Fruit fly (Drosophila melanogaster) whole organism, embryonic: ENCODE data around the gene ric8a.

Experiments
- Aef1 ChIP-seq: fragments of 200-800 bp; sonication (Bioruptor generic); IDR thresholded peaks from 3 replicates; pipeline ENCODE4 v1.3.6; 2022; ENCODE audit warnings: missing biosample characterization, missing genetic modification characterization
- Awh ChIP-seq: fragments of 200-800 bp; sonication (Bioruptor generic); IDR thresholded peaks from 2 replicates; pipeline ENCODE4, ENCODE4 v1.3.6; 2022; ENCODE audit warnings: missing biosample characterization, missing genetic modification characterization
- Bgb ChIP-seq: fragments of 200-800 bp; sonication (Bioruptor generic); IDR thresholded peaks from 2 replicates; pipeline ENCODE4 v1.3.6; 2022; ENCODE audit warnings: missing biosample characterization, missing genetic modification characterization; ENCODE audit not compliant: partially characterized antibody
- CG10147 ChIP-seq: fragments of 200-800 bp; sonication (Bioruptor generic); optimal IDR thresholded peaks from 2 replicates; lab custom pipeline; 2019; ENCODE audit warnings: missing biosample characterization, mild to moderate bottlenecking, missing genetic modification characterization, moderate library complexity
- CG10267 ChIP-seq: fragments of 200-800 bp; sonication (Bioruptor generic); optimal IDR thresholded peaks from 2 replicates; lab custom pipeline; 2018; ENCODE audit warnings: missing biosample characterization, mild to moderate bottlenecking, missing genetic modification characterization, moderate library complexity
- CG11398 ChIP-seq: fragments of 200-800 bp; sonication (Bioruptor generic); optimal IDR thresholded peaks from 2 replicates; lab custom pipeline; 2016; ENCODE audit warnings: missing biosample characterization, missing genetic modification characterization
- CG12071 ChIP-seq: fragments of 200-800 bp; sonication (Bioruptor generic); optimal IDR thresholded peaks from 3 replicates; lab custom pipeline; 2018; ENCODE audit warnings: missing biosample characterization, mild to moderate bottlenecking, missing genetic modification characterization
- CG15696 ChIP-seq: fragments of 200-800 bp; sonication (Bioruptor generic); optimal IDR thresholded peaks from 2 replicates; lab custom pipeline; 2019; ENCODE audit warnings: missing biosample characterization, mild to moderate bottlenecking, missing genetic modification characterization, moderate library complexity
- CG16779 ChIP-seq: fragments of 200-800 bp; sonication (Bioruptor generic); IDR thresholded peaks from 2 replicates; pipeline ENCODE4 v1.3.6; 2022; ENCODE audit warnings: missing biosample characterization, missing genetic modification characterization
- CG16813 ChIP-seq: fragments of 200-800 bp; sonication (Bioruptor generic); IDR thresholded peaks from 3 replicates; pipeline ENCODE4 v1.3.6; 2022; ENCODE audit warnings: missing biosample characterization, missing genetic modification characterization; ENCODE audit not compliant: partially characterized antibody
- CG17385 ChIP-seq: fragments of 200-800 bp; sonication (Bioruptor generic); optimal IDR thresholded peaks from 3 replicates; lab custom pipeline; 2018; ENCODE audit warnings: missing biosample characterization, mild to moderate bottlenecking, missing genetic modification characterization
- CG17802 ChIP-seq: fragments of 200-800 bp; sonication (Bioruptor generic); optimal IDR thresholded peaks from 2 replicates; lab custom pipeline; 2018; ENCODE audit warnings: missing biosample characterization, mild to moderate bottlenecking, missing genetic modification characterization, moderate library complexity
- CG18011 ChIP-seq: fragments of 200-800 bp; sonication (Bioruptor generic); optimal IDR thresholded peaks from 2 replicates; lab custom pipeline; 2017; ENCODE audit warnings: missing biosample characterization, missing genetic modification characterization, mild to moderate bottlenecking, moderate library complexity, missing genotype
- CG30403 ChIP-seq: fragments of 200-800 bp; sonication (Bioruptor generic); optimal IDR thresholded peaks from 3 replicates; lab custom pipeline; 2016; ENCODE audit warnings: missing biosample characterization, missing genetic modification characterization
- CG31388 ChIP-seq: fragments of 200-800 bp; sonication (Bioruptor generic); optimal IDR thresholded peaks from 2 replicates; lab custom pipeline; 2016; ENCODE audit warnings: missing biosample characterization, missing genetic modification characterization
- CG32767 ChIP-seq: fragments of 200-800 bp; sonication (Bioruptor generic); IDR thresholded peaks from 2 replicates; pipeline ENCODE4 v1.3.6; 2022; ENCODE audit warnings: missing biosample characterization, missing genetic modification characterization
- CG3726 ChIP-seq: fragments of 200-800 bp; sonication (Bioruptor generic); IDR thresholded peaks from 3 replicates; pipeline ENCODE4, ENCODE4 v1.3.6; 2022; ENCODE audit warnings: missing biosample characterization, missing genetic modification characterization
- CG3838 ChIP-seq: fragments of 200-800 bp; sonication (Bioruptor generic); optimal IDR thresholded peaks from 3 replicates; lab custom pipeline; 2016; ENCODE audit warnings: missing biosample characterization, missing genetic modification characterization
- CG5180 ChIP-seq: fragments of 200-800 bp; sonication (Bioruptor generic); optimal IDR thresholded peaks from 3 replicates; lab custom pipeline; 2017; ENCODE audit warnings: missing biosample characterization, missing genetic modification characterization, mild to moderate bottlenecking, moderate library complexity, missing genetic modification reagents
- CG7372 ChIP-seq: fragments of 200-800 bp; sonication (Bioruptor generic); IDR thresholded peaks from 2 replicates; pipeline ENCODE4 v1.3.6; 2022; ENCODE audit warnings: missing biosample characterization, missing genetic modification characterization
- CG7745 ChIP-seq: fragments of 200-800 bp; sonication (Bioruptor generic); optimal IDR thresholded peaks from 2 replicates; lab custom pipeline; 2018; ENCODE audit warnings: missing biosample characterization, mild to moderate bottlenecking, missing genetic modification characterization, moderate library complexity
- CG9817 ChIP-seq: fragments of 200-800 bp; sonication (Bioruptor generic); optimal IDR thresholded peaks from 2 replicates; lab custom pipeline; 2018; ENCODE audit warnings: missing biosample characterization, mild to moderate bottlenecking, missing genetic modification characterization, moderate library complexity
- CkIIα-i1 ChIP-seq: fragments of 200-800 bp; sonication (Bioruptor generic); IDR thresholded peaks from 2 replicates; pipeline ENCODE4 v1.3.6; 2022; ENCODE audit warnings: missing biosample characterization, missing genetic modification characterization
- Dll ChIP-seq: fragments of 200-800 bp; sonication (Bioruptor generic); IDR thresholded peaks from 4 replicates; pipeline ENCODE4 v1.3.6; 2022; ENCODE audit warnings: missing biosample characterization, missing genetic modification characterization; ENCODE audit not compliant: partially characterized antibody
- Dp ChIP-seq: fragments of 200-800 bp; sonication (Bioruptor generic); optimal IDR thresholded peaks from 2 replicates; lab custom pipeline; 2018; ENCODE audit warnings: missing biosample characterization, mild to moderate bottlenecking, missing genetic modification characterization, moderate library complexity
- E2f2 ChIP-seq: fragments of 200-800 bp; sonication (Bioruptor generic); IDR thresholded peaks from 2 replicates; pipeline ENCODE4 v1.3.6; 2022; ENCODE audit warnings: missing biosample characterization, missing genetic modification characterization
- Fer1 ChIP-seq: fragments of 200-800 bp; sonication (Bioruptor generic); optimal IDR thresholded peaks from 2 replicates; lab custom pipeline; 2017; ENCODE audit warnings: missing biosample characterization, mild to moderate bottlenecking, missing genetic modification characterization
- MESR4 ChIP-seq: fragments of 200-800 bp; sonication (Bioruptor generic); optimal IDR thresholded peaks from 2 replicates; lab custom pipeline; 2018; ENCODE audit warnings: missing biosample characterization, mild to moderate bottlenecking, missing genetic modification characterization, moderate library complexity
- Opbp ChIP-seq: fragments of 200-800 bp; sonication (Bioruptor generic); IDR thresholded peaks from 3 replicates; pipeline ENCODE4 v1.3.6; 2022; ENCODE audit warnings: missing biosample characterization, missing genetic modification characterization; ENCODE audit not compliant: partially characterized antibody
- Rx ChIP-seq: fragments of 200-800 bp; sonication (Bioruptor generic); IDR thresholded peaks from 2 replicates; pipeline ENCODE4 v1.3.6; 2022; ENCODE audit warnings: missing biosample characterization, missing genetic modification characterization
- Scr ChIP-seq: fragments of 200-800 bp; sonication (Bioruptor generic); IDR thresholded peaks from 2 replicates; pipeline ENCODE4 v1.3.6; 2022; ENCODE audit warnings: missing biosample characterization, missing genetic modification characterization; ENCODE audit not compliant: partially characterized antibody
- Sox102F ChIP-seq: fragments of 200-800 bp; sonication (Bioruptor generic); optimal IDR thresholded peaks from 2 replicates; lab custom pipeline; 2018; ENCODE audit warnings: missing biosample characterization, mild to moderate bottlenecking, missing genetic modification characterization, moderate library complexity
- bigmax ChIP-seq: fragments of 200-800 bp; sonication (Bioruptor generic); optimal IDR thresholded peaks from 2 replicates; lab custom pipeline; 2018; ENCODE audit warnings: missing biosample characterization, mild to moderate bottlenecking, missing genetic modification characterization
- btn ChIP-seq: fragments of 200-800 bp; sonication (Bioruptor generic); optimal IDR thresholded peaks from 2 replicates; lab custom pipeline; 2016; ENCODE audit warnings: missing biosample characterization, missing genetic modification characterization
- eyg ChIP-seq: fragments of 200-800 bp; sonication (Bioruptor generic); optimal IDR thresholded peaks from 3 replicates; lab custom pipeline; 2016; ENCODE audit warnings: missing biosample characterization, missing genetic modification characterization
- fd96Cb ChIP-seq: fragments of 200-800 bp; sonication (Bioruptor generic); optimal IDR thresholded peaks from 2 replicates; lab custom pipeline; 2018; ENCODE audit warnings: missing biosample characterization, mild to moderate bottlenecking, missing genetic modification characterization, moderate library complexity
- gfzf ChIP-seq: fragments of 200-800 bp; sonication (Bioruptor generic); optimal IDR thresholded peaks from 2 replicates; lab custom pipeline; 2016; ENCODE audit warnings: missing biosample characterization, mild to moderate bottlenecking, missing genetic modification characterization, moderate library complexity
- h ChIP-seq: fragments of >200 bp; optimal IDR thresholded peaks from 2 replicates; lab custom pipeline; 2017
- inv ChIP-seq: fragments of 200-800 bp; sonication (Bioruptor generic); IDR thresholded peaks from 2 replicates; pipeline ENCODE4 v1.3.6; 2022; ENCODE audit warnings: missing biosample characterization, missing genetic modification characterization; ENCODE audit not compliant: partially characterized antibody
- knrl ChIP-seq: fragments of 200-800 bp; sonication (Bioruptor generic); IDR thresholded peaks from 3 replicates; pipeline ENCODE4 v1.3.6; 2022; ENCODE audit warnings: missing biosample characterization, missing genetic modification characterization; ENCODE audit not compliant: partially characterized antibody
- lola ChIP-seq, 3 experiments: fragments of >200 bp in 2 of 3; fragments of 200-800 bp in 1 of 3; sonication (Bioruptor generic) in 1 of 3; optimal IDR thresholded peaks; 2 replicates each; lab custom pipeline; 2017 to 2019; ENCODE audit warnings: missing biosample characterization in 3 of 3, missing genetic modification characterization in 3 of 3, mild to moderate bottlenecking in 1 of 3, moderate library complexity in 1 of 3
- nmo ChIP-seq: fragments of 200-800 bp; sonication (Bioruptor generic); optimal IDR thresholded peaks from 2 replicates; lab custom pipeline; 2018; ENCODE audit warnings: missing biosample characterization, mild to moderate bottlenecking, missing genetic modification characterization, moderate library complexity
- ro ChIP-seq: fragments of 200-800 bp; sonication (Bioruptor generic); IDR thresholded peaks from 2 replicates; pipeline ENCODE4 v1.3.6; 2022; ENCODE audit warnings: missing biosample characterization, missing genetic modification characterization
- sc ChIP-seq, 3 experiments: fragments of >200 bp in 2 of 3; fragments of 200-800 bp in 1 of 3; sonication (Bioruptor generic) in 1 of 3; optimal IDR thresholded peaks; 2 replicates in 2 of 3; 3 replicates in 1 of 3; lab custom pipeline; 2017; ENCODE audit warnings: mild to moderate bottlenecking in 1 of 3, missing biosample characterization in 1 of 3, missing genetic modification characterization in 1 of 3, missing genetic modification reagents in 1 of 3
- tll ChIP-seq, 2 experiments: fragments of 200-800 bp in 1 of 2; fragments of >200 bp in 1 of 2; sonication (Bioruptor generic) in 1 of 2; optimal IDR thresholded peaks; 2 replicates each; lab custom pipeline; 2017 to 2019; ENCODE audit warnings: missing biosample characterization in 2 of 2, missing genetic modification characterization in 2 of 2, mild to moderate bottlenecking in 1 of 2, moderate library complexity in 1 of 2
- unc-4 ChIP-seq: fragments of 200-800 bp; sonication (Bioruptor generic); IDR thresholded peaks from 2 replicates; pipeline ENCODE4 v1.3.6; 2022; ENCODE audit warnings: missing biosample characterization, missing genetic modification characterization; ENCODE audit not compliant: partially characterized antibody
- z ChIP-seq: fragments of 200-800 bp; sonication (Bioruptor generic); IDR thresholded peaks from 3 replicates; pipeline ENCODE4 v1.3.6; 2022; ENCODE audit warnings: missing biosample characterization, missing genetic modification characterization

ric8a gene

dm6 chrX:9272830-9273507 is 17.0 kb downstream of the ric8a start, which contains the start of the genes Cfp1 and Aladin (continued):
- TF ChIP-seq Dp (GFP tag; lab: Kevin White, UChicago) = peak; percentile 66
- TF ChIP-seq CG31388 (GFP tag; lab: Kevin White, UChicago) = no peak
- TF ChIP-seq CG3726 = no peak
- no peak for TF ChIP-seq CG9817
- TF ChIP-seq inv (GFP tag; lab: Robert Waterston, UW) = peak; percentile 43
- TF ChIP-seq CG5180 (GFP tag; lab: Kevin White, UChicago) = no peak
- TF ChIP-seq CG18011 = no peak
- no peak for TF ChIP-seq h (lab: Kevin White, UChicago)
- TF ChIP-seq CG11398 = no peak
- TF ChIP-seq CG3838 (GFP tag; lab: Kevin White, UChicago) = no peak
- peak; percentile 64; the same call in 2 of the 3 replicates for TF ChIP-seq knrl (GFP tag; lab: Robert Waterston, UW)
- peak; percentile 4 for TF ChIP-seq CG30403
- peak; percentile 72 for TF ChIP-seq Scr (GFP tag; lab: Robert Waterston, UW)
- TF ChIP-seq CG10267 (tag; lab: Kevin White, UChicago) = peak; percentile 13
- no peak for TF ChIP-seq btn (GFP tag; lab: Kevin White, UChicago)
- no peak for TF ChIP-seq sc (optimal IDR thresholded peaks at IDR 0.05; lab: Kevin White, UChicago)
- no peak for TF ChIP-seq sc (GFP tag; optimal IDR thresholded peaks at IDR 0.05; lab: Kevin White, UChicago)
- no peak for TF ChIP-seq tll (GFP tag; optimal IDR thresholded peaks at IDR 0.05; lab: Kevin White, UChicago)
- TF ChIP-seq Fer1 (GFP tag; lab: Kevin White, UChicago) = no peak
- peak; percentile 70; the same call in 3 of the 4 replicates for TF ChIP-seq Dll (GFP tag; lab: Robert Waterston, UW)
- no peak for TF ChIP-seq Rx (GFP tag; lab: Robert Waterston, UW)
- TF ChIP-seq CG16813 = peak; percentile 59; the same call in 2 of the 3 replicates
- no peak for TF ChIP-seq Aef1 (GFP tag; lab: Robert Waterston, UW)
- TF ChIP-seq z (GFP tag; lab: Robert Waterston, UW) = no peak
- TF ChIP-seq Sox102F (GFP tag; lab: Kevin White, UChicago) = no peak
- no peak for TF ChIP-seq CG7745
- no peak for TF ChIP-seq gfzf (GFP tag; lab: Kevin White, UChicago)
- no peak for TF ChIP-seq CG15696 (tag; lab: Kevin White, UChicago)
- no peak for TF ChIP-seq CG32767 (GFP tag; lab: Robert Waterston, UW)
- TF ChIP-seq lola (GFP tag; optimal IDR thresholded peaks at IDR 0.05; lab: Kevin White, UChicago) = peak in 1 of 3 experiments; percentile 5
- TF ChIP-seq CG17385 = no peak
- TF ChIP-seq bigmax = no peak
- peak; percentile 23 for TF ChIP-seq nmo (GFP tag; lab: Kevin White, UChicago)
- TF ChIP-seq MESR4 (GFP tag; lab: Kevin White, UChicago) = peak; percentile 55
- no peak for TF ChIP-seq CG16779 (GFP tag; lab: Robert Waterston, UW)
- no peak for TF ChIP-seq CG12071
- peak; percentile 60; the same call in 1 of the 2 replicates for TF ChIP-seq unc-4
- no peak for TF ChIP-seq fd96Cb
- no peak for TF ChIP-seq eyg
- TF ChIP-seq Awh = no peak
- no peak for TF ChIP-seq ro (GFP tag; lab: Robert Waterston, UW)
- peak; percentile 33 for TF ChIP-seq Bgb (GFP tag; lab: Robert Waterston, UW)
- no peak for TF ChIP-seq CG10147 (GFP tag; lab: Kevin White, UChicago)
- TF ChIP-seq E2f2 (GFP tag; lab: Robert Waterston, UW) = peak; percentile 57
- peak; percentile 50; the same call in 2 of the 3 replicates for TF ChIP-seq Opbp
- no peak for TF ChIP-seq CG17802 (tag; lab: Kevin White, UChicago)
- no peak for TF ChIP-seq CG7372 (GFP tag; lab: Robert Waterston, UW)
- no peak for TF ChIP-seq CkIIα-i1 (GFP tag; lab: Robert Waterston, UW)
